Worm (Caenorhabditis elegans): Measurements from ENCODE around the gene F40G12.4.
"Not testable (repeated sequence)": the region's sequence is repeated elsewhere in the genome, so short reads cannot be mapped to it uniquely, and the experiment has no call there.

F40G12.4 gene

DNA sequence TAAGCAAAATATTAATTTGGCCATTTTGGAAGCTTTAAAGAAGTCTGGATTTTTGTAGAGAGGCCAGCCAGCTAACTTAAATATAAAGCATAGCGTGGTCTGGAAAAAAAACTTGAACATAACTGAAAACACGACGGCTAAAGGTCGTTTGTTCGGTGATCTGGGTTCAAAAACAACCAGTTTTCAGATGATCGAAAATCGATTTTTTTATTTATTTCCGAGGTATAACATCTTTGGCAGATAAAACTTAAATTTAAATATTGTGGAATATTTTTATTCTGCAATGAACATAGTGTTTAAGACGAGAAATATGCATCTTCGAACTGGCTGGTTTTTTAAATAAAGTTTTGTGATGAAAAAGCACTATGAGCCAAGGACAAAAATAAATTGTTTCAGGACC, at the start of gene F40G12.4:
TSS of gene F40G12.4 (minus strand) at position 101 of the 400 bp plus-strand sequence.
- TF ChIP-seq him-1 (tag; optimal IDR thresholded peaks at IDR 0.05): no peak
- TF ChIP-seq dao-5 (tag; optimal IDR thresholded peaks at IDR 0.05): no peak
- no peak for TF ChIP-seq W03F9.2 (tag; optimal IDR thresholded peaks at IDR 0.05)

DNA sequence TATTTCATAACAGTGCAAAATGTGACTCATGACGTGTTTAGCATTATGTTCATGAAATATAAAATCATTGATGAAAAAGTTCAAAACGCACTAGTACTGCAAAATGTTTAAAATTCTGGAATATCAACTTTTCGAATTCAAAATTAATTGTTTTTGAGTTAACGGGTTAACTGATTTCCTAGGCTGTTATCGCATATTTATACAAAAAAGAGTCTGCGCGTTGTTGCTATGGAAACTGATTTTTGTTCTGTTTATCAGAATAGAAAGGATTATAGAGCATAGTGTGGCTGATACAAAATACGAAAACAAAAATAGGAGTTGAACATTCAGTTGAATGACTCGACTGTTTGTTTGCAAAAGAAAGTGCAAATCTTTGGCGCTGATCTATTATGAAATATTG, 49.1 kb upstream of the F40G12.4 start:
- TF ChIP-seq W03F9.2 (tag; optimal IDR thresholded peaks at IDR 0.05) (no peak), dao-5 (tag; optimal IDR thresholded peaks at IDR 0.05) (no peak), him-1 (tag; optimal IDR thresholded peaks at IDR 0.05) (no peak)

DNA sequence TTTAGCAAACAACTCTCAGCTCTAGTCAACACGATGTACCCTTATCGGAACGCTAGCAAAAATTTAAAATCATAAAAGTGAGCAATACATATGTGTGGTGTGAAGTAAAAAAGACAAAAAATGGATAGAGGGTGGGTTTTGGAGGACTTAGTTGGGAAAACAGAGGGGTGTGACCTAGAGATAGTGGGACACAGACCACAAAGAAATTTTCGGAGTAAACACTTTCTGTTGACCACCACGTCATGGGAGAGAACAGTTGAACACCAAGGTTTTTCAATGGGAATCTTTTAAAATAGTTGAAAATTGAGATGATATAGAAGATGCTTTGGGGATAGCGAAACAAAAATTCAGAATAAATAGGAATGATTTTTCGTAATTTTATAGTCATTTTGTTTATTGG, 48.7 kb upstream of the F40G12.4 start:
- TF ChIP-seq him-1 (tag; optimal IDR thresholded peaks at IDR 0.05) (no peak), W03F9.2 (tag; optimal IDR thresholded peaks at IDR 0.05) (no peak), dao-5 (tag; optimal IDR thresholded peaks at IDR 0.05) (no peak)

DNA sequence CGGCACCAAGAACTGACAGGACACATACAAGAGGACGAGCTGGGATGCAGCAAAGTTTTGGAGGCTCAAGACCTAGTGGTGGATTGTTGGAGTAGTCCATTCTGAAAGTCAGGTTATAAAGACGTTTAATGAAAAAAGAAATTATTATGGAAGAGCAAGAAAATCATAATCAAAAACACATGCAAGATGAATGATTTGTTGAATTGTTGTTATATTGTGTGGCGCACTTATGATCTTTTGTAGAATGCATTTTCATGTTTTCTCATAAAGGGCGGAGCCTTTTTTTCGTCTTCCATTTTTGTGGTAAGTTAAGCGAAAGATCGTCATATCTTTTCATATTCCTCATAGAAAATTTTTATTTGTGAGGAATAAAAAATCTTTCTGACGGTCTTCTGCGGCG, 48.0 kb upstream of the F40G12.4 start, which contains the start of gene F47B8.2:
TSS of gene F47B8.2 (minus strand) at position 101 of the 400 bp plus-strand sequence.
- TF ChIP-seq W03F9.2 (tag; optimal IDR thresholded peaks at IDR 0.05) (no peak), him-1 (tag; optimal IDR thresholded peaks at IDR 0.05) (no peak), dao-5 (tag; optimal IDR thresholded peaks at IDR 0.05) (no peak)

DNA sequence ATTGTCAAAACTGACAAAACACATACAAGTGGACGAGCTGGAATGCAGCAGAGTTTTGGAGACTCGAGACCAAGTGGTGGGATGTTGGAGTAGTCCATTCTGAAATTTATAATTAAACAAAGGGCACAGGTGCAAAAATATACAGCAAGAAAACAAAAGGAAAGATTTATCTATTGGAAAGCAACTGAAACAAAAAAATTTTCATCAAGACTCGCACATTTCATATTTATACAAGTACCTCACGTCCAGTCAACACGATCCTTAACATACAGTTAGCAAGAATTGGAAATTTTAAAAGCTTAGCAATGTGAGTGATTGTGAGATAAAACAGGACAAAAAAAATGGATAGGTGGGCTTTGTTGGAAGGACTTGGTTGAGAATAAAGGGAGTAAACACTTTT, 45.7 kb upstream of the F40G12.4 start, which contains the start of gene F47B8.1:
TSS of gene F47B8.1 (minus strand) at position 101 of the 400 bp plus-strand sequence.
- TF ChIP-seq W03F9.2 (tag; optimal IDR thresholded peaks at IDR 0.05) (no peak), him-1 (tag; optimal IDR thresholded peaks at IDR 0.05) (no peak), dao-5 (tag; optimal IDR thresholded peaks at IDR 0.05) (no peak)

DNA sequence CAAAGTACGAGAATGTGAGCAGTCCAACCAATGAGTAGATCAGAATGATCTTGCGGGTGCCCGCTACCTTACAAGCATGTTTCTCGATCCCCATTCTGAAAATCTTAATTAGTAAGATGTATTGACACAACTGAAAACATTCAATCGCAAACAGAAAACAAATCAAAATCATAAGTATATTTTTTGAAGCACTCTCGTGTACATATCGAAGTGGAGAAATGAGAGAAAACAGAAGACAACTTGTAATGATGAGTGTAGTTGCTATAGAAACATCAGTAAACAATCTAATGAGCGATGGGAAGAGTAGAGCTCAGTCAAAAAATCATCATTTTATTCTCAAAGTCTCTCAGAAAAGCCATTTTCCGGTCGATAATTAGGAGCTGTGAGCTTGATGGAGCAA, 44.2 kb upstream of the F40G12.4 start, which contains the start of gene F14D7.8:
TSS of gene F14D7.8 (minus strand) at position 101 of the 400 bp plus-strand sequence.
- TF ChIP-seq him-1 (tag; optimal IDR thresholded peaks at IDR 0.05) (no peak), dao-5 (tag; optimal IDR thresholded peaks at IDR 0.05) (no peak), W03F9.2 (tag; optimal IDR thresholded peaks at IDR 0.05) (no peak)

DNA sequence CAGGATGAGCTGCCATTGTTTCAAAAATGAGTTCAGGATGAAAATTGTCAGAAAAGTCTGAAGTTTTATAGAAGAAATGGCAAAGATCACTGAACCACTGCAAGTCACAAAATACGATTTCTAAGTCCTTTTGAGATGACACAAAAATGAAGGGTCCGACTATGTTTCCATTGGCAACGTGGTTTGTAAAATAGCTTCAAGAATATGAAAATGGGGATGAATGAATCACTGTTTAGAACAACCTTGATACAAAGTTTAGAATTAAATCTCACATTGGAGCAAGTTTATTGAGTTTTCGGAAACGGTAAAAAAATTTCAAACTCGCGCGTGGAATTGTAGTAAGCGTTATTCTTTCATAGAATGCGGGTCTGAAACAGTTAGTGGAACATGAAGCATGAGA, 42.6 kb upstream of the F40G12.4 start, which contains the start of gene ddn-3:
TSS of gene ddn-3 (minus strand) at position 101 of the 400 bp plus-strand sequence.
- TF ChIP-seq dao-5 (tag; optimal IDR thresholded peaks at IDR 0.05): no peak
- TF ChIP-seq W03F9.2 (tag; optimal IDR thresholded peaks at IDR 0.05): no peak
- no peak for TF ChIP-seq him-1 (tag; optimal IDR thresholded peaks at IDR 0.05)

DNA sequence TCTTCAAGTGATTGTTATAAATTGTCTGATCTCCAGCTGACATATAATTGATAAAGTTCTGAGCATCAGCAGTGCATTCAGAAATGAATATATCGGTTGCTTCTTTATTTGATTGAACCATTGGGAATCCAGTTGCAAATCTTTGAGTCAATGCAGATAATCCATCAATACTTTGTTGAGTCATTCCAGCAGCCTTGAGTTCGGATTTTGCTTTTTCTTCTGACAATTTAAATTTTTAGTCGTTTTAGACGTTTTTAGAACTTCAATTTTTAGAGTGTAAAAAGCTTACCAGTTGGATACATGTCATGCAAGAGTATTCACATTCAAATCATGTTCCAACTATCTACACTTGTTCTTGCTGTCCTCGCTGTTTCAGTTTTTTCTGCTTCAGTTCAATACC, 41.1 kb upstream of the F40G12.4 start, which contains the start of gene F14D7.14:
TSS of gene F14D7.14 (plus strand) at position 301 of the 400 bp plus-strand sequence.
- not testable (repeated sequence) for TF ChIP-seq dao-5, him-1, W03F9.2 (tag; optimal IDR thresholded peaks at IDR 0.05)

DNA sequence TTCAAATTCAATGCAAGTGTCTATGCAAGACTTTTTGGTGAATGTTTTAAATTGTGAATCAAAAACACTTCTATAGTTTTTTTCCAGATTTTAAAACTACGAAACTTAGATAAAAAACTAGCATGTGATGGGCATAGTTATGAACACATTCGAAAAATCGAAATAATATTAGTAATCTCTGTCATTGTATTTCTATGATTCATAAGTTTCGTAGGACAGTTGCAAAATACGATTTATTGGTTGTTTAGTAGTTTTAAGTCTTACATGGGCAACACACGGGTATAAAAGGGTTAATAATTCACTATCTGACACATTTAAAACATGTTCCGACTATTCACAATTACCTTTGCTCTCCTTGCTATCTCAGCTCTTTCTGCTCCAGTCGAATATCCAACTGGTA, 39.6 kb upstream of the F40G12.4 start, which contains the start of gene spig-5:
TSS of gene spig-5 (plus strand) at position 301 of the 400 bp plus-strand sequence.
- not testable (repeated sequence) for TF ChIP-seq dao-5, W03F9.2, him-1 (tag; optimal IDR thresholded peaks at IDR 0.05)

DNA sequence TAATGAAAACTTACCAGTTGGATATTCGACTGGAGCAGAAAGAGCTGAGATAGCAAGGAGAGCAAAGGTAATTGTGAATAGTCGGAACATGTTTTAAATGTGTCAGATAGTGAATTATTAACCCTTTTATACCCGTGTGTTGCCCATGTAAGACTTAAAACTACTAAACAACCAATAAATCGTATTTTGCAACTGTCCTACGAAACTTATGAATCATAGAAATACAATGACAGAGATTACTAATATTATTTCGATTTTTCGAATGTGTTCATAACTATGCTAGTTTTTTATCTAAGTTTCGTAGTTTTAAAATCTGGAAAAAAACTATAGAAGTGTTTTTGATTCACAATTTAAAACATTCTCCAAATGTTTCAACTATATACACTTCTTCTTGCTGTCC, 38.3 kb upstream of the F40G12.4 start, which contains the start of gene spig-4:
TSS of gene spig-4 (minus strand) at position 101 of the 400 bp plus-strand sequence.
- TF ChIP-seq dao-5, W03F9.2, him-1 (tag; optimal IDR thresholded peaks at IDR 0.05): not testable (repeated sequence)

DNA sequence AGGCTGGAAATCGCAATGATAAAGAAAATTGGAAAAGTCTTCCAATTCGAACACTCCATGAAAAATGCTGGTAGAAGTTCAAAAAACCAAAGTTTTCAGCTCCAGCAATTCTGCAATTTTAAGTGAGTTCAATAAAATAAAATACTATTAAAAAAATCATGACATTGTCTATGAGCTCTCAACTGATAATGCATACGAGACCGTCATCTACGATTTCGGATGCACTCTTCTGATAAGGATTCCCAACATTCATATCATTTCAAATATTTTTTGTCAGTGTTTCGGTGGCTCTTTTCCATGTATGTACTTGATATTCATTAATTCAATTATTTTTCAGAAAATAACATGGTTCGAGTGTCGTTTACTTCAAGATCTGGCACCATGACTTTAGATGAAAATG, 32.6 kb upstream of the F40G12.4 start, which contains the start of gene F14D7.6:
TSS of gene F14D7.6 (plus strand) at position 338 of the 400 bp plus-strand sequence.
- no peak for TF ChIP-seq him-1 (tag; optimal IDR thresholded peaks at IDR 0.05)

DNA sequence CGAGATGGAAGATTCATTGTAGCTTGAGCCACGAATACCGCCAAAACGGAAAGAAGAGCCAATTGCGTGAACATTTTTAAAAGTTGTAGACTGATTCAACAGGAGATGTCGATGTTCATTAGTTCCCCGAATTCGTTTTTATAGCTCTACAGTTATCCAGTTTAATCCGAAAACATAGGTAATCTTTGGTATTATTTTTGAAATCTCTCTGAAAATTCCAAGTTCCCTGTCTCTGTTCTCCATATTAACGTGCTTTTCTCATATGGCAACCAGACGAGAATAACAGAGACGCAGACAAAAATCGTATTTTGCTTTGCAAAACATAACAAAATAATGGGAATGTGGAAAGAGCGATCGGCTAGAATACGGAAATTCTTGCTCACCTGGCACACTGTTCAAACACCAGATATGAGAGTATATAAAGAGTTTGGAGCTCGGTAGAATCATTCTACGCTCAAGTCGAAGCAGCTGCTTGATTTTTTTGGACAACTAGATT, 31.1 kb upstream of the F40G12.4 start, which contains the start of the genes spig-3 and F14D7.12:
TSS of gene spig-3 (minus strand) at position 101 of the 496 bp plus-strand sequence.
TSS of gene F14D7.12 (plus strand) at position 446 of the 496 bp plus-strand sequence.
- TF ChIP-seq dao-5 (tag; optimal IDR thresholded peaks at IDR 0.05): no peak
- TF ChIP-seq him-1 (tag; optimal IDR thresholded peaks at IDR 0.05): no peak
- TF ChIP-seq W03F9.2 (tag; optimal IDR thresholded peaks at IDR 0.05): no peak

DNA sequence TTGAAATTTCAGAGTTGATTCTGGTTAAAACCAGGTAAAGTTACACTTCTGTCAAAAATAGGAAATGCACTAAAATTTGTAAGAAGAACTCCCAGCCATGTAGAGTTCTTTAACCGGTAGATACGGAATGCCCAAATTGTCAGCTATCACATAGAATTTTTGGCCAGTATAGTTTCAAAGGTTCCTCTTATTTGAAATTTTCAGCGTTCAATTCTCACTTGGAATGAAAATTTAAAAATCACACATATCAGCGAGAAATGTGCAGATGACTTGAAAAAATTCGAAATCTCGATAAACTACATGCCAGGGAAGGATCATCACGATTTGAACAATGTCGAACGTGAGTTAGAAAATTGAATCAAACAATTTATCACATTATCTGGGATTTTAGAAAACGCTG, 28.0 kb upstream of the F40G12.4 start, which contains the start of gene F14D7.3:
TSS of gene F14D7.3 (plus strand) at position 301 of the 400 bp plus-strand sequence.
- no peak for TF ChIP-seq W03F9.2 (tag; optimal IDR thresholded peaks at IDR 0.05)

DNA sequence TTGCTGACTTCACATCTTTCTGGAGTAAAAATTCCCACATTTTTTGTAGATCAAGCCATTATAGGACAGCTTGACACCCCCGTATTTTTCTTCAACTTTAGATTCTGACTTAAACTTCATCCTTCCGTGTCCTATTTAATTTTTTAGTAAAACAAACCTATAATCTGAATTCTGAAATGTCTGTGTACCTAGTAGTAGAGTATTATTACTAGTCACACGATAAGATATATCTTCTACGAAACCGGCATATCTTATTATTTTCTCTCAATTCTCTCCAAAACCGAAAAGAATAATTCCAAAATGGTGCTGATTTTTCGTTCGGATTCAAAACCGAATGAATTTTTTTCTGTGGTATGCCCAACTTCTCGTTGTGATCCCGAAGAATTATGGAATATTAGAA, 25.9 kb upstream of the F40G12.4 start, which contains the start of gene F14D7.9:
TSS of gene F14D7.9 (plus strand) at position 301 of the 400 bp plus-strand sequence.
- no peak for TF ChIP-seq dao-5 (tag; optimal IDR thresholded peaks at IDR 0.05)
- TF ChIP-seq W03F9.2 (tag; optimal IDR thresholded peaks at IDR 0.05): no peak
- no peak for TF ChIP-seq him-1 (tag; optimal IDR thresholded peaks at IDR 0.05)
